Worm (Caenorhabditis elegans) whole organism, L3 larva: ENCODE results near the gene acr-14.

Experiments used
- R02D3.7 ChIP-seq: fragments of 150-350 bp; optimal IDR thresholded peaks from 2 replicates; lab custom pipeline; 2014; ENCODE audit warnings: missing biosample characterization, missing genetic modification characterization
- ZK546.5 ChIP-seq: sonication (generic microtip); optimal IDR thresholded peaks from 2 replicates; lab custom pipeline; 2017; ENCODE audit warnings: missing biosample characterization, missing genetic modification characterization
- ama-1 ChIP-seq: fragments of 150-350 bp; optimal IDR thresholded peaks from 2 replicates; lab custom pipeline; 2018
- ceh-16 ChIP-seq: sonication (generic microtip); optimal IDR thresholded peaks from 2 replicates; lab custom pipeline; 2017; ENCODE audit warnings: missing biosample characterization, missing genetic modification characterization
- ceh-28 ChIP-seq: fragments of 150-350 bp; optimal IDR thresholded peaks from 2 replicates; lab custom pipeline; 2014; ENCODE audit warnings: missing biosample characterization, missing genetic modification reagents, missing genetic modification characterization
- ceh-82 ChIP-seq: fragments of 150-350 bp; optimal IDR thresholded peaks from 2 replicates; lab custom pipeline; 2014; ENCODE audit warnings: missing biosample characterization, missing genetic modification characterization
- ceh-9 ChIP-seq: sonication (generic microtip); optimal IDR thresholded peaks from 2 replicates; lab custom pipeline; 2018; ENCODE audit warnings: missing biosample characterization, missing genetic modification characterization
- daf-12 ChIP-seq: fragments of 150-350 bp; optimal IDR thresholded peaks from 2 replicates; lab custom pipeline; 2014; ENCODE audit warnings: missing biosample characterization, missing genetic modification reagents, missing genetic modification characterization
- egl-5 ChIP-seq: fragments of 150-350 bp; optimal IDR thresholded peaks from 2 replicates; lab custom pipeline; 2017; ENCODE audit warnings: missing biosample characterization, missing genetic modification reagents, missing genetic modification characterization, inconsistent platforms
- elt-1 ChIP-seq: fragments of 150-350 bp; optimal IDR thresholded peaks from 2 replicates; lab custom pipeline; 2014; ENCODE audit warnings: missing biosample characterization, missing genetic modification characterization
- elt-2 ChIP-seq: sonication (generic microtip); optimal IDR thresholded peaks from 2 replicates; lab custom pipeline; 2016; ENCODE audit warnings: missing genetic modification reagents, mild to moderate bottlenecking, missing genetic modification characterization, missing compliant biosample characterization
- elt-3 ChIP-seq, 3 experiments: fragments of 150-350 bp in 1 of 3; sonication (generic microtip) in 2 of 3; optimal IDR thresholded peaks; 2 replicates in 2 of 3; 4 replicates in 1 of 3; lab custom pipeline; 2014 to 2017; ENCODE audit warnings: missing biosample characterization in 3 of 3, missing genetic modification characterization in 3 of 3
- fkh-10 ChIP-seq: sonication (generic microtip); optimal IDR thresholded peaks from 2 replicates; lab custom pipeline; 2017; ENCODE audit warnings: missing biosample characterization, missing genetic modification reagents, missing genetic modification characterization
- fos-1 ChIP-seq: fragments of 150-350 bp; optimal IDR thresholded peaks from 2 replicates; lab custom pipeline; 2014; ENCODE audit warnings: missing biosample characterization, missing genetic modification characterization
- hmg-11 ChIP-seq: sonication (generic microtip); optimal IDR thresholded peaks from 2 replicates; lab custom pipeline; 2016; ENCODE audit warnings: missing genetic modification characterization, missing compliant biosample characterization
- jun-1 ChIP-seq: fragments of 150-350 bp; optimal IDR thresholded peaks from 2 replicates; lab custom pipeline; 2014; ENCODE audit warnings: missing biosample characterization, missing genetic modification reagents, missing genetic modification characterization
- mdl-1 ChIP-seq: fragments of 150-350 bp; optimal IDR thresholded peaks from 2 replicates; lab custom pipeline; 2014; ENCODE audit warnings: missing biosample characterization, missing genetic modification characterization
- mml-1 ChIP-seq: fragments of 150-350 bp; sonication (generic microtip); optimal IDR thresholded peaks from 3 replicates; lab custom pipeline; 2014; ENCODE audit warnings: missing biosample characterization, missing genetic modification characterization
- nfya-1 ChIP-seq: sonication (generic microtip); optimal IDR thresholded peaks from 2 replicates; lab custom pipeline; 2017; ENCODE audit warnings: missing genetic modification characterization, mild to moderate bottlenecking, missing compliant biosample characterization, antibody characterized with exemption, moderate library complexity; ENCODE audit not compliant: insufficient read depth
- nhr-11 ChIP-seq: fragments of 150-350 bp; optimal IDR thresholded peaks from 2 replicates; lab custom pipeline; 2014; ENCODE audit warnings: missing biosample characterization, missing genetic modification characterization
- nhr-23 ChIP-seq: fragments of 150-350 bp; optimal IDR thresholded peaks from 2 replicates; lab custom pipeline; 2014; ENCODE audit warnings: missing biosample characterization, missing genetic modification reagents, missing genetic modification characterization
- nhr-25 ChIP-seq: sonication (generic microtip); optimal IDR thresholded peaks from 2 replicates; lab custom pipeline; 2017; ENCODE audit warnings: missing biosample characterization, missing genetic modification characterization
- nhr-43 ChIP-seq: sonication (generic microtip); optimal IDR thresholded peaks from 2 replicates; lab custom pipeline; 2016; ENCODE audit warnings: mild to moderate bottlenecking, missing genetic modification characterization, missing compliant biosample characterization; ENCODE audit not compliant: poor library complexity, severe bottlenecking
- nhr-67 ChIP-seq: fragments of 150-350 bp; optimal IDR thresholded peaks from 2 replicates; lab custom pipeline; 2014; ENCODE audit warnings: missing biosample characterization, missing genetic modification characterization
- nhr-76 ChIP-seq: fragments of 150-350 bp; sonication (generic microtip); optimal IDR thresholded peaks from 5 replicates; lab custom pipeline; 2014; ENCODE audit warnings: missing biosample characterization, missing genetic modification characterization
- nhr-77 ChIP-seq: fragments of 150-350 bp; optimal IDR thresholded peaks from 2 replicates; lab custom pipeline; 2014; ENCODE audit warnings: missing biosample characterization, missing genetic modification characterization
- pha-4 ChIP-seq: fragments of 150-350 bp; optimal IDR thresholded peaks from 2 replicates; lab custom pipeline; 2014; ENCODE audit warnings: missing biosample characterization, missing genetic modification reagents, missing genetic modification characterization
- pqm-1 ChIP-seq: fragments of 150-350 bp; optimal IDR thresholded peaks from 2 replicates; lab custom pipeline; 2017; ENCODE audit warnings: missing biosample characterization, missing genetic modification characterization, inconsistent platforms
- sea-2 ChIP-seq: fragments of 150-350 bp; sonication (generic microtip); optimal IDR thresholded peaks from 4 replicates; lab custom pipeline; 2014; ENCODE audit warnings: missing biosample characterization, missing genetic modification reagents, missing genetic modification characterization
- unc-39 ChIP-seq: sonication (generic microtip); optimal IDR thresholded peaks from 4 replicates; lab custom pipeline; 2017; ENCODE audit warnings: missing biosample characterization, missing genetic modification characterization
- unc-62 ChIP-seq: fragments of 150-350 bp; sonication (generic microtip); optimal IDR thresholded peaks from 4 replicates; lab custom pipeline; 2014; ENCODE audit warnings: missing biosample characterization, missing genetic modification reagents, missing genetic modification characterization
- ztf-11 ChIP-seq: fragments of 150-350 bp; optimal IDR thresholded peaks from 2 replicates; lab custom pipeline; 2014; ENCODE audit warnings: missing biosample characterization, missing genetic modification characterization

The acr-14 gene

ce11 chrII:8181437-8181836, 4.4 kb upstream of the acr-14 start, which contains the start of gene dylt-3:
Gene dylt-3 (plus strand): TSS chrII:8181737.
- TF ChIP-seq fos-1 (tag; lab: Kevin White, UChicago) (no peak), ceh-9 (tag; lab: Kevin White, UChicago) (no peak), nhr-43 (tag; lab: Kevin White, UChicago) (no peak), mdl-1 (tag; lab: Kevin White, UChicago) (no peak), elt-2 (tag; lab: Kevin White, UChicago) (no peak), ceh-16 (no peak), nhr-67 (tag; lab: Kevin White, UChicago) (no peak), pha-4 (no peak), hmg-11 (no peak), sea-2 (no peak)

ce11 chrII:8180281-8180680, 3.3 kb upstream of the acr-14 start, which contains the start of gene T05C12.4:
Gene T05C12.4 (minus strand): TSS chrII:8180381.
- TF ChIP-seq ceh-28 (tag; lab: Kevin White, UChicago) (no peak), fkh-10 (no peak), ama-1 (no peak)
- TF ChIP-seq, all 47 proteins: peak for 0

ce11 chrII:8178614-8179013, 1.6 kb upstream of the acr-14 start:
- TF ChIP-seq ceh-82 (tag; lab: Kevin White, UChicago) (no peak), elt-1 (tag; lab: Kevin White, UChicago) (no peak), daf-12 (no peak), ceh-28 (tag; lab: Kevin White, UChicago) (no peak), ZK546.5 (tag; lab: Kevin White, UChicago) (no peak), egl-5 (tag; lab: Kevin White, UChicago) (no peak), nhr-67 (tag; lab: Kevin White, UChicago) (no peak), R02D3.7 (no peak), elt-3 (tag; optimal IDR thresholded peaks at IDR 0.05; lab: Kevin White, UChicago) (no peak), unc-39 (tag; lab: Kevin White, UChicago) (no peak), ztf-11 (tag; lab: Kevin White, UChicago) (no peak)
- TF ChIP-seq, all 47 proteins: peak for 0

ce11 chrII:8174148-8174547, 2.8 kb downstream of the acr-14 start:
- TF ChIP-seq nfya-1 (tag; lab: Kevin White, UChicago) (no peak), nhr-76 (tag; lab: Kevin White, UChicago) (no peak), jun-1 (tag; lab: Kevin White, UChicago) (no peak), ceh-28 (tag; lab: Kevin White, UChicago) (no peak)

- TF ChIP-seq ama-1 = no peak
- no peak for TF ChIP-seq nhr-43 (tag; lab: Kevin White, UChicago)
- no peak for TF ChIP-seq unc-62
- TF ChIP-seq ZK546.5 (tag; lab: Kevin White, UChicago) = no peak
- TF ChIP-seq fos-1 (tag; lab: Kevin White, UChicago) = no peak
- no peak for TF ChIP-seq nhr-11 (tag; lab: Kevin White, UChicago)
- TF ChIP-seq nhr-25 (tag; lab: Kevin White, UChicago) = no peak
- TF ChIP-seq nhr-67 (tag; lab: Kevin White, UChicago) = no peak
- no peak for TF ChIP-seq jun-1 (tag; lab: Kevin White, UChicago)
- no peak for TF ChIP-seq ceh-28 (tag; lab: Kevin White, UChicago)
- TF ChIP-seq ceh-16 = no peak
- no peak for TF ChIP-seq mml-1
- TF ChIP-seq R02D3.7 = no peak
- TF ChIP-seq nhr-23 (tag; lab: Kevin White, UChicago) = no peak
- no peak for TF ChIP-seq egl-5 (tag; lab: Kevin White, UChicago)
- TF ChIP-seq hmg-11 = no peak
- no peak for TF ChIP-seq pqm-1 (tag; lab: Kevin White, UChicago)
- TF ChIP-seq mdl-1 (tag; lab: Kevin White, UChicago) = no peak
- no peak for TF ChIP-seq unc-39 (tag; lab: Kevin White, UChicago)
- no peak for TF ChIP-seq nhr-77 (tag; lab: Kevin White, UChicago)
- TF ChIP-seq, all 47 proteins: peak for 0
Measured at ce11 chrII:8173449-8173848, 3.5 kb downstream of the acr-14 start, which contains the start of the genes decr-1.3 and T05C12.1. Gene decr-1.3 (minus strand): TSS chrII:8173549. Gene T05C12.1 (plus strand): TSS chrII:8173680.
